Worm (Caenorhabditis elegans): ENCODE results near the gene ZK1240.8.
A peak's percentile ranks its signal among the peaks of the same experiment; 100 is the strongest.

The ZK1240.8 gene

DNA sequence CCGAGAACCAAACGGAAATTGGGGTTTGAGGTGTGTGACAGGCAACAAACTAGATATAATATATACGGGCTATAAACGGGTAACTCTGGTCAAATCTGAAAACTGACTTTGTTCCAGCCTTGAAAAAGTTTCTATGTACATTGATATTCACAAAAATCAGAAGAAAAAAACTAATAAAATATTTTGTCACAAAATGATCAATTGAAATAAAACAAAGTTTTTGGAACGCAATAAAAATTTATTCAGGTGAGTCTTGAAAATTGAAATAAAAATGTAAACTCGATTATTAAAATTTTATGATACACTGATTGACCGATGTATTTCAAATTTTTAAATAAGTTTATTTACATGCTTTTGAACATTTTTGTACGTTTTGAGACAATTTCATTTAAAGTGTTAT is 26.5 kb downstream of the ZK1240.8 start, which contains the start of gene B0281.6:
Gene B0281.6, minus strand, starts transcription at position 101 of the 400 bp plus-strand sequence.
- no peak for TF ChIP-seq bed-2 (GFP tag; IDR thresholded peaks at IDR 0.05)
- no peak for TF ChIP-seq ztf-22 (GFP tag; optimal IDR thresholded peaks at IDR 0.05)
- no peak for TF ChIP-seq Y67H2A.10 (GFP tag; conservative IDR thresholded peaks at IDR 0.05)
- no peak for TF ChIP-seq madf-8 (GFP tag; conservative IDR thresholded peaks at IDR 0.05)
- TF ChIP-seq gei-17 (GFP tag; optimal IDR thresholded peaks at IDR 0.05): no peak
- TF ChIP-seq rpc-1 (optimal IDR thresholded peaks at IDR 0.05): no peak
- TF ChIP-seq rpc-1 (tag; optimal IDR thresholded peaks at IDR 0.05): no peak
- TF ChIP-seq ztf-25 (GFP tag; IDR thresholded peaks at IDR 0.05): no peak
- no peak for TF ChIP-seq pha-4 (tag; optimal IDR thresholded peaks at IDR 0.05)
- no peak for TF ChIP-seq snpc-1.1 (tag; optimal IDR thresholded peaks at IDR 0.05; ENCODE audit: insufficient read depth)
- no peak for TF ChIP-seq let-526 (GFP tag; IDR thresholded peaks at IDR 0.05)

DNA sequence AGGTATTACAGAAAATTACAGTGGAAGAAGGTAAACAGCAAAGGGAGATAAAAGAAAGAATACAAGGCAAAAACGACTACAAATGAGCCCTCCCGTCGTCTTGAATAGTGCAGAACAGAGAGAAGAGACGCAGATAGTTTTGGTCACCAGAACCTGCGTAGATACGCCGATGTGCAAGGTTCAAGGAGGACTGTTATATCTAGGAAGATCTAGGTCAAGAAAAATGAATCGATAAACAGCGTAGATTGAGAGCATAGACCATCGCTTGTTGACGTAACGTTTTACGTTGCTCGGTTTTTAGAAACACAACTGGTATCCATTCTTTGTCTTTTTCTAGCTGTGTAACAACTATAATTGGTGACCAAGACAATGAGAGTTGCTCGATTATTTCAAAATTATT is 28.0 kb downstream of the ZK1240.8 start, which contains the start of gene B0281.5:
Gene B0281.5, minus strand, starts transcription at position 101 of the 400 bp plus-strand sequence.
- TF ChIP-seq ztf-25 (GFP tag; IDR thresholded peaks at IDR 0.05) (no peak), chd-7 (tag; optimal IDR thresholded peaks at IDR 0.05) (no peak), bed-2 (GFP tag; IDR thresholded peaks at IDR 0.05) (no peak), mxl-1 (tag; optimal IDR thresholded peaks at IDR 0.05) (no peak), unc-62 (GFP tag; optimal IDR thresholded peaks at IDR 0.05) (no peak)

DNA sequence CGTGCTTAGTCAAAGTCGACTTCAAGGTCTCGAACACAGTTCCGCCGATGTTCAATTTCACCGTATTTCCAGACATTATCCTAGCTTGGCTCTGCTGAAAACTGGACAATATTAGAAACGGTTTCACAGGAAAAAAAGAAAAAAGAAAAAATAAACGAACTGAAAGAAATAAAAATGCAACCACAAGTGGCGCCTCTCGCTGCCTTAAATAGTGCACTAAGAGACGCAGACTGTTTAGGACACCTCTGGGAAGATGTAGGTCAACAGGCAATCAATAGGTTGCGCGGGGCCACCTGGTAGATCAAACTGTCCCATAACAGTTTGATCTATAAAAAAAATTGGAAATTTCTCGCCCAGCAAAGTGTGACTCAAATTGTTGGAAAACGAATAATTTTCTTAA is 30.1 kb downstream of the ZK1240.8 start, which contains the start of gene B0281.4:
Gene B0281.4, minus strand, starts transcription at position 101 of the 400 bp plus-strand sequence.
- TF ChIP-seq hsf-1 (GFP tag; IDR thresholded peaks at IDR 0.05) (no peak), snpc-4 (GFP tag; optimal IDR thresholded peaks at IDR 0.05) (no peak), snpc-4 (tag; optimal IDR thresholded peaks at IDR 0.05) (no peak), B0261.1 (tag; optimal IDR thresholded peaks at IDR 0.05) (no peak), ceh-58 (GFP tag; IDR thresholded peaks at IDR 0.05) (no peak)

DNA sequence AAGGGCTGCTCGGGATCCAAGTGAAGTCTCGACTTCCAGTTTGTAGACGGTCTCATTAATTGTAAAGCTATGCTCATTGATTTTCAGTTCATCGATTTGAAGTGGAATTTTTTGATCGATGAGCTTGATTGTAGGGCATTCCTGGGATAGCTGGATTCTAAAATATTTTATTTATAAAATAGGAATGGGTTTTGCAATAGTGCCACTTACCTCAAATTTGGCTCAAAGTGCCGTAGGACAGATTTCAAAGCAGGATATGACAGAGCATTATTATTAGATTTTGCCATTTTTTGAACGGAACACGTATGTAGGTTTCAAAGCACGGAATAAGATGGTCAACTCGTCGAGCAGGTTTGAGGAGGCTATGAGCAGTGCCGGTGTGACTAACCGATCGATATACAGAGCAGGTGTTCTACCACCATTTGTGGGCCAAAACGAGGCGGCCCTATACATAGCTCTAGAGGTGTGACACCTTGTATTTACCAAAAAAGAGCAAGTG is 33.0 kb downstream of the ZK1240.8 start, which contains the start of gene fbxc-25:
Gene fbxc-25, minus strand, starts transcription at position 449 of the 499 bp plus-strand sequence.
- no peak for TF ChIP-seq F37B4.10 (GFP tag; IDR thresholded peaks at IDR 0.05)
- TF ChIP-seq Y56A3A.18 (GFP tag; IDR thresholded peaks at IDR 0.05): no peak
- TF ChIP-seq let-526 (GFP tag; IDR thresholded peaks at IDR 0.05): no peak

DNA sequence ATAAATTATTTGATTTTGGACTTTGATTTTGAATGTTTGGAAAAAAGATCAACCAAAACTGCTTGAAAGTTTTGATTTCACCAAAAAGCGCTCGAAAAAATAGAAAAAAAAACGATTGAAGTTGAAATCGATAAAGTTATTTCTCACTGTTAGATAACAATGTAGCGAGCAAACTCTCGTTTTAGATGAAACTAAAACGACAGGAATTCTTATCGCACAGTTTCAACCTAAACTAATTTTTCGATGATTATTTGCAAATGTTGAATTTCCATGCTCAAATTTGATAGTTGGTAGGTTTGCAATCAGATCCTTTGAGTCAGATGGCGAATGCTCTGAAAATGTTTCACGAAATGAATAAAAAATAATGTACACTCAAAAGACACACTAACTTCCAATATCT is 36.3 kb downstream of the ZK1240.8 start:
- TF ChIP-seq nhr-120 (GFP tag; IDR thresholded peaks at IDR 0.05) (no peak), nhr-80 (tag; optimal IDR thresholded peaks at IDR 0.05) (peak; percentile 48)

DNA sequence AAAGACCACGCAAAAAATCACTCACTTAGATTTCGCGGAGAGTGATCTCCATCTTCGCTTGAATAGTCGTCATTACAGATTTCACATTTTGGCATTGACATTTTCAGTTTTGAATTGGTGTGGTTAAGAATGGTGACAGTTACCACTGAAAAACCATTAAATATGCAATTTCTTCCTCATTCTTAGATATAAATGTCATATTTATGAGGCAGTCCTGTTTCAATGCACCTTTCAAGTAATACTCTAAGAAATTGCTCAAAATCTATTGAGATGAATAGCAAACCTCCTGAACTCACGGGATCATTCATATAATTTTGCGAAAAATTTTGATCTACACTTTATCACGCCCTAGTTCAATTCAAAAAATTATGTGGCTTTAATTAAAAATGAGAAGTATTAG is 36.8 kb downstream of the ZK1240.8 start, which contains the start of gene K09F6.7:
Gene K09F6.7, minus strand, starts transcription at position 101 of the 400 bp plus-strand sequence.
- TF ChIP-seq hsf-1 (GFP tag; IDR thresholded peaks at IDR 0.05) (no peak), snpc-4 (GFP tag; optimal IDR thresholded peaks at IDR 0.05) (no peak), snpc-4 (tag; optimal IDR thresholded peaks at IDR 0.05) (no peak), zim-3 (tag; optimal IDR thresholded peaks at IDR 0.05) (no peak), Y53F4B.3 (GFP tag; IDR thresholded peaks at IDR 0.05) (no peak), aptf-2 (GFP tag; conservative IDR thresholded peaks at IDR 0.05) (no peak)

DNA sequence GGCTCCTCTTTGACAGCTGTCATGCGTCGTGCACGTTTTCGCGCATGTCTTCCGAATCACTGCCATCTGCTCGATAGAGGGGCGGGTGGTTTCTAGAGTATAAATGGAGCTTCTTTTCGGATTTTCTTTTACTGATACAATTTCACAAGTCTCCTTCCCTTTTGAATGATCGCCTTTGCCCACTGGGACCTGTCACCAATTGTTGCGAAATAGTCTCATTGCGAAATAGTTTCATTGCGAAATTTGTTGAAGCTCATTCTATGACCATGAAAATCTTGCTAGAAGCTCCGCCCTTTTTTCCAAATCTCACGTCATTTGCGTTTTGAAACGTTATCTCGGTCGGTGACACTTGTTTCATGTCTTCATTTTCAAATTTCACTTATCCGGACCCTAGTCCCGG is 39.4 kb downstream of the ZK1240.8 start:
- TF ChIP-seq cebp-1 (GFP tag; IDR thresholded peaks at IDR 0.05) (peak; percentile 94), cebp-1 (tag; optimal IDR thresholded peaks at IDR 0.05) (peak; percentile 99), madf-8 (GFP tag; conservative IDR thresholded peaks at IDR 0.05) (no peak), ceh-40 (GFP tag; IDR thresholded peaks at IDR 0.05) (no peak), F39B2.1 (GFP tag; IDR thresholded peaks at IDR 0.05) (no peak), K12H6.12 (tag; optimal IDR thresholded peaks at IDR 0.05) (peak; percentile 18), sdz-38 (tag; optimal IDR thresholded peaks at IDR 0.05) (no peak), unc-62 (GFP tag; optimal IDR thresholded peaks at IDR 0.05) (no peak), nhr-80 (tag; optimal IDR thresholded peaks at IDR 0.05) (no peak)

Measured in whole organism, young adult.